Worm (Caenorhabditis elegans) whole organism, late embryonic: ENCODE results near the gene K07D4.6.

ENCODE experiments used
- C08G9.2 ChIP-seq: sonication (generic microtip); optimal IDR thresholded peaks from 2 replicates; lab custom pipeline; 2016; ENCODE audit warnings: mild to moderate bottlenecking, missing genetic modification characterization, moderate library complexity, missing compliant biosample characterization
- C38D4.7 ChIP-seq: fragments of 200-800 bp; sonication (Bioruptor generic); optimal IDR thresholded peaks from 2 replicates; lab custom pipeline; 2018; ENCODE audit warnings: mild to moderate bottlenecking, missing genetic modification characterization, moderate library complexity, missing compliant biosample characterization
- F13H6.1 ChIP-seq: sonication (generic microtip); optimal IDR thresholded peaks from 2 replicates; lab custom pipeline; 2016; ENCODE audit warnings: missing genetic modification characterization, missing compliant biosample characterization
- K02D7.2 ChIP-seq: sonication (generic microtip); optimal IDR thresholded peaks from 2 replicates; lab custom pipeline; 2017; ENCODE audit warnings: mild to moderate bottlenecking, missing genetic modification characterization, missing compliant biosample characterization
- ceh-14 ChIP-seq: sonication (generic microtip); optimal IDR thresholded peaks from 2 replicates; lab custom pipeline; 2016; ENCODE audit warnings: missing genotype, missing genetic modification characterization, missing compliant biosample characterization
- ceh-30 ChIP-seq: fragments of 150-350 bp; optimal IDR thresholded peaks from 2 replicates; lab custom pipeline; 2014; ENCODE audit warnings: missing biosample characterization, missing genetic modification characterization
- ceh-9 ChIP-seq: sonication (generic microtip); optimal IDR thresholded peaks from 2 replicates; lab custom pipeline; 2016; ENCODE audit warnings: mild to moderate bottlenecking, missing genetic modification characterization, inconsistent platforms, missing compliant biosample characterization
- che-1 ChIP-seq: sonication (generic microtip); optimal IDR thresholded peaks from 2 replicates; lab custom pipeline; 2016; ENCODE audit warnings: mild to moderate bottlenecking, missing genetic modification characterization, missing compliant biosample characterization
- dve-1 ChIP-seq: sonication (generic microtip); optimal IDR thresholded peaks from 2 replicates; lab custom pipeline; 2017; ENCODE audit warnings: antibody characterized with exemption, mild to moderate bottlenecking, missing genetic modification characterization, missing compliant biosample characterization
- elt-4 ChIP-seq: sonication (generic microtip); optimal IDR thresholded peaks from 2 replicates; lab custom pipeline; 2016; ENCODE audit warnings: missing genetic modification characterization, missing compliant biosample characterization
- hlh-8 ChIP-seq: sonication (generic microtip); optimal IDR thresholded peaks from 2 replicates; lab custom pipeline; 2016; ENCODE audit warnings: missing genotype, missing genetic modification characterization, missing compliant biosample characterization
- nhr-11 ChIP-seq: fragments of 150-350 bp; optimal IDR thresholded peaks from 2 replicates; lab custom pipeline; 2014; ENCODE audit warnings: missing biosample characterization, missing genetic modification characterization
- pha-2 ChIP-seq: sonication (generic microtip); optimal IDR thresholded peaks from 2 replicates; lab custom pipeline; 2017; ENCODE audit warnings: mild to moderate bottlenecking, missing genetic modification characterization, missing compliant biosample characterization
- tbx-2 ChIP-seq: sonication (generic microtip); optimal IDR thresholded peaks from 2 replicates; lab custom pipeline; 2016; ENCODE audit warnings: missing genetic modification characterization, missing compliant biosample characterization
- unc-55 ChIP-seq: sonication (generic microtip); optimal IDR thresholded peaks from 2 replicates; lab custom pipeline; 2017; ENCODE audit warnings: missing biosample characterization, missing genetic modification reagents, missing genetic modification characterization

The K07D4.6 gene

DNA sequence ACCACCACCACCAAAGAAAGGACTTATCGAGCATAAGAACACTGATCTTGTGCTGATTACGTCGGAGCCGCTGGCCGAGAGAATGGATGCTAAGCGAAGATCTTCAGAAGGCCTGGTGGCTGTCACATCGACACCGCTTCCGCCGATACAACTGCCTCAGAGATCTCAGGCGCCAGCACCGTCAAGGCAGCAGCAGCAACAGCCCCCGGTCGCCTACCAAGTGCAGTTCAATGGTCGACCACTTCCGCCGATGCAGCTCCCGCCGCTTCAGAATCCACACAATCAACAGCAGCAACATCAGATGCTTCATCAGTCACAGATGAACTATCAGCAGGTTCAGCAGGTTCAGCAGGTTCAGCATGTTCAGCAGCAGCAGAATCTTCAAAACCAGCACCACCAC is 51.5 kb downstream of the K07D4.6 start:
- TF ChIP-seq ceh-9 (tag; lab: Kevin White, UChicago) (no peak), hlh-8 (no peak), C08G9.2 (tag; lab: Kevin White, UChicago) (no peak), unc-55 (GFP tag; lab: Kevin White, UChicago) (no peak), K02D7.2 (no peak), dve-1 (tag; lab: Kevin White, UChicago) (no peak), pha-2 (no peak), ceh-14 (no peak), C38D4.7 (GFP tag; lab: Kevin White, UChicago) (no peak), nhr-11 (tag; lab: Kevin White, UChicago) (no peak), ceh-30 (tag; lab: Kevin White, UChicago) (no peak), F13H6.1 (tag; lab: Kevin White, UChicago) (no peak), che-1 (tag; lab: Kevin White, UChicago) (no peak), tbx-2 (tag; lab: Kevin White, UChicago) (no peak), elt-4 (tag; lab: Kevin White, UChicago) (no peak)
